Worm (Caenorhabditis elegans) whole organism, late embryonic: ENCODE measurements around the gene pyc-1.

Experiments
- C08G9.2 ChIP-seq: sonication (generic microtip); optimal IDR thresholded peaks from 2 replicates; lab custom pipeline; 2016; ENCODE audit warnings: mild to moderate bottlenecking, missing genetic modification characterization, moderate library complexity, missing compliant biosample characterization
- K09A11.1 ChIP-seq: sonication (generic microtip); optimal IDR thresholded peaks from 2 replicates; lab custom pipeline; 2017; ENCODE audit warnings: antibody characterized with exemption, mild to moderate bottlenecking, missing genetic modification characterization, missing compliant biosample characterization; ENCODE audit not compliant: insufficient read depth
- T23F11.4 ChIP-seq: fragments of 200-800 bp; sonication (Bioruptor generic); optimal IDR thresholded peaks from 2 replicates; lab custom pipeline; 2018; ENCODE audit warnings: mild to moderate bottlenecking, missing genetic modification characterization, missing compliant biosample characterization
- Y22D7AL.16 ChIP-seq: sonication (generic microtip); optimal IDR thresholded peaks from 2 replicates; lab custom pipeline; 2016; ENCODE audit warnings: missing genetic modification characterization, missing compliant biosample characterization
- ahr-1 ChIP-seq: sonication (generic microtip); optimal IDR thresholded peaks from 2 replicates; lab custom pipeline; 2016; ENCODE audit warnings: missing genetic modification characterization, missing compliant biosample characterization
- ama-1 ChIP-seq: fragments of 150-350 bp; optimal IDR thresholded peaks from 2 replicates; lab custom pipeline; 2014
- ceh-14 ChIP-seq: sonication (generic microtip); optimal IDR thresholded peaks from 2 replicates; lab custom pipeline; 2016; ENCODE audit warnings: missing genotype, missing genetic modification characterization, missing compliant biosample characterization
- ceh-19 ChIP-seq: fragments of 200-800 bp; sonication (Bioruptor generic); optimal IDR thresholded peaks from 2 replicates; lab custom pipeline; 2018; ENCODE audit warnings: mild to moderate bottlenecking, missing genetic modification characterization, missing compliant biosample characterization
- ceh-2 ChIP-seq: sonication (generic microtip); optimal IDR thresholded peaks from 2 replicates; lab custom pipeline; 2016; ENCODE audit warnings: missing genotype, missing genetic modification characterization, missing compliant biosample characterization
- ceh-31 ChIP-seq: sonication (generic microtip); optimal IDR thresholded peaks from 2 replicates; lab custom pipeline; 2016; ENCODE audit warnings: missing genetic modification characterization, missing compliant biosample characterization
- ceh-45 ChIP-seq: fragments of 200-800 bp; sonication (Bioruptor generic); IDR thresholded peaks from 2 replicates; pipeline ENCODE4 v1.3.6; 2022; ENCODE audit warnings: missing genetic modification reagents, missing genetic modification characterization, missing compliant biosample characterization
- ceh-48 ChIP-seq: sonication (generic microtip); optimal IDR thresholded peaks from 2 replicates; lab custom pipeline; 2016; ENCODE audit warnings: missing genetic modification characterization, inconsistent platforms, missing compliant biosample characterization
- dmd-4 ChIP-seq: sonication (generic microtip); optimal IDR thresholded peaks from 2 replicates; lab custom pipeline; 2016; ENCODE audit warnings: borderline replicate concordance, missing genetic modification characterization, missing compliant biosample characterization
- dve-1 ChIP-seq: sonication (generic microtip); optimal IDR thresholded peaks from 2 replicates; lab custom pipeline; 2017; ENCODE audit warnings: antibody characterized with exemption, mild to moderate bottlenecking, missing genetic modification characterization, missing compliant biosample characterization
- fkh-6 ChIP-seq: sonication (generic microtip); optimal IDR thresholded peaks from 2 replicates; lab custom pipeline; 2016; ENCODE audit warnings: missing genetic modification characterization, missing compliant biosample characterization
- hlh-15 ChIP-seq: sonication (generic microtip); optimal IDR thresholded peaks from 2 replicates; lab custom pipeline; 2016; ENCODE audit warnings: missing genetic modification characterization, missing compliant biosample characterization
- hlh-6 ChIP-seq: sonication (generic microtip); optimal IDR thresholded peaks from 2 replicates; lab custom pipeline; 2016; ENCODE audit warnings: missing genotype, missing genetic modification characterization, missing compliant biosample characterization
- lim-6 ChIP-seq: sonication (generic microtip); optimal IDR thresholded peaks from 2 replicates; lab custom pipeline; 2016; ENCODE audit warnings: missing genetic modification characterization, missing compliant biosample characterization
- nfya-1 ChIP-seq: sonication (generic microtip); optimal IDR thresholded peaks from 2 replicates; lab custom pipeline; 2017; ENCODE audit warnings: missing genetic modification characterization, mild to moderate bottlenecking, missing compliant biosample characterization, antibody characterized with exemption, moderate library complexity
- nhr-11 ChIP-seq: fragments of 150-350 bp; optimal IDR thresholded peaks from 2 replicates; lab custom pipeline; 2014; ENCODE audit warnings: missing biosample characterization, missing genetic modification characterization
- nhr-232 ChIP-seq: sonication (generic microtip); optimal IDR thresholded peaks from 2 replicates; lab custom pipeline; 2016; ENCODE audit warnings: missing genetic modification characterization, missing compliant biosample characterization
- pax-1 ChIP-seq: fragments of 150-350 bp; optimal IDR thresholded peaks from 2 replicates; lab custom pipeline; 2014; ENCODE audit warnings: missing biosample characterization, missing genetic modification characterization
- pha-2 ChIP-seq: sonication (generic microtip); optimal IDR thresholded peaks from 2 replicates; lab custom pipeline; 2017; ENCODE audit warnings: mild to moderate bottlenecking, missing genetic modification characterization, missing compliant biosample characterization
- pha-4 ChIP-seq: fragments of 150-350 bp; optimal IDR thresholded peaks from 2 replicates; lab custom pipeline; 2018; ENCODE audit warnings: missing biosample characterization, missing genetic modification reagents, missing genetic modification characterization
- pros-1 ChIP-seq: fragments of 150-350 bp; optimal IDR thresholded peaks from 2 replicates; lab custom pipeline; 2014; ENCODE audit warnings: missing biosample characterization, missing genetic modification reagents, missing genetic modification characterization
- ref-2 ChIP-seq: sonication (generic microtip); optimal IDR thresholded peaks from 2 replicates; lab custom pipeline; 2016; ENCODE audit warnings: missing genetic modification characterization, missing compliant biosample characterization
- sdc-2 ChIP-seq: sonication (generic microtip); optimal IDR thresholded peaks from 2 replicates; lab custom pipeline; 2016; ENCODE audit warnings: missing genotype, missing genetic modification characterization, missing compliant biosample characterization
- sox-2 ChIP-seq: fragments of 200-800 bp; sonication (Bioruptor generic); IDR thresholded peaks from 2 replicates; pipeline ENCODE4 v1.3.6; 2022; ENCODE audit warnings: missing genetic modification reagents, missing genetic modification characterization, missing compliant biosample characterization
- syd-9 ChIP-seq: sonication (generic microtip); optimal IDR thresholded peaks from 2 replicates; lab custom pipeline; 2016; ENCODE audit warnings: mild to moderate bottlenecking, missing genetic modification characterization, moderate library complexity, missing compliant biosample characterization
- tbx-2 ChIP-seq: sonication (generic microtip); optimal IDR thresholded peaks from 2 replicates; lab custom pipeline; 2016; ENCODE audit warnings: missing genetic modification characterization, missing compliant biosample characterization
- tbx-7 ChIP-seq: sonication (generic microtip); optimal IDR thresholded peaks from 2 replicates; lab custom pipeline; 2016; ENCODE audit warnings: missing genotype, missing genetic modification characterization, missing compliant biosample characterization
- ttx-3 ChIP-seq: sonication (generic microtip); optimal IDR thresholded peaks from 2 replicates; lab custom pipeline; 2016; ENCODE audit warnings: missing genetic modification reagents, missing genetic modification characterization, missing compliant biosample characterization
- unc-3 ChIP-seq, 2 experiments: fragments of 200-800 bp in 1 of 2; sonication (Bioruptor generic) in 1 of 2; sonication (generic microtip) in 1 of 2; conservative IDR thresholded peaks in 1 of 2; optimal IDR thresholded peaks in 1 of 2; 2 replicates each; pipeline versions ENCODE4 v1.3.6 to Lab custom; 2016 to 2022; ENCODE audit warnings: missing compliant biosample characterization in 2 of 2, missing genetic modification characterization in 2 of 2, missing genetic modification reagents in 1 of 2
- unc-55 ChIP-seq: sonication (generic microtip); optimal IDR thresholded peaks from 2 replicates; lab custom pipeline; 2017; ENCODE audit warnings: missing biosample characterization, missing genetic modification reagents, missing genetic modification characterization
- unc-86 ChIP-seq: sonication (generic microtip); optimal IDR thresholded peaks from 2 replicates; lab custom pipeline; 2016; ENCODE audit warnings: missing genetic modification characterization, missing compliant biosample characterization
- ztf-16 ChIP-seq: sonication (generic microtip); optimal IDR thresholded peaks from 2 replicates; lab custom pipeline; 2017; ENCODE audit warnings: missing genetic modification characterization, missing compliant biosample characterization

Gene pyc-1

ce11 chrV:11797272-11797855 lies 25.0 kb downstream of the pyc-1 start:
- TF ChIP-seq dmd-4 (tag; lab: Kevin White, UChicago) (no peak), hlh-15 (tag; lab: Kevin White, UChicago) (no peak), lim-6 (tag; lab: Kevin White, UChicago) (no peak), T23F11.4 (no peak), hlh-6 (tag; lab: Kevin White, UChicago) (no peak), syd-9 (tag; lab: Kevin White, UChicago) (no peak), nhr-232 (no peak)

ce11 chrV:11796343-11796742 lies 26.0 kb downstream of the pyc-1 start:
- TF ChIP-seq pax-1 (no peak), dmd-4 (tag; lab: Kevin White, UChicago) (no peak), ceh-14 (tag; lab: Kevin White, UChicago) (no peak), ceh-45 (GFP tag; lab: Robert Waterston, UW) (no peak)

ce11 chrV:11795352-11795751 lies 27.0 kb downstream of the pyc-1 start:
- TF ChIP-seq tbx-7 (tag; lab: Kevin White, UChicago) (no peak), nhr-11 (tag; lab: Kevin White, UChicago) (no peak), dve-1 (tag; lab: Kevin White, UChicago) (no peak), unc-55 (GFP tag; lab: Kevin White, UChicago) (no peak), T23F11.4 (no peak), K09A11.1 (tag; lab: Kevin White, UChicago) (no peak), nfya-1 (no peak), ttx-3 (no peak), ceh-48 (tag; lab: Kevin White, UChicago) (no peak), ref-2 (no peak), unc-86 (tag; lab: Kevin White, UChicago) (no peak), pha-2 (tag; lab: Kevin White, UChicago) (no peak), ceh-19 (no peak), ceh-2 (tag; lab: Kevin White, UChicago) (no peak), Y22D7AL.16 (no peak)

- no peak for TF ChIP-seq ztf-16
- no peak for TF ChIP-seq pha-4 (tag; lab: Kevin White, UChicago)
- TF ChIP-seq ceh-2 (tag; lab: Kevin White, UChicago) = no peak
- no peak for TF ChIP-seq C08G9.2 (tag; lab: Kevin White, UChicago)
- no peak for TF ChIP-seq sox-2 (GFP tag; lab: Robert Waterston, UW)
- TF ChIP-seq K09A11.1 (tag; lab: Kevin White, UChicago) = no peak
- TF ChIP-seq ceh-31 (tag; lab: Kevin White, UChicago) = no peak
- no peak for TF ChIP-seq nhr-232
- no peak for TF ChIP-seq ahr-1 (tag; lab: Kevin White, UChicago)
- TF ChIP-seq tbx-2 (tag; lab: Kevin White, UChicago) = no peak
- no peak for TF ChIP-seq ceh-19
- no peak for TF ChIP-seq pros-1
- no peak for TF ChIP-seq unc-3 (GFP tag; conservative IDR thresholded peaks at IDR 0.05; lab: Robert Waterston, UW)
- TF ChIP-seq unc-3 (tag; optimal IDR thresholded peaks at IDR 0.05; lab: Kevin White, UChicago) = no peak
- no peak for TF ChIP-seq ama-1 (lab: Kevin White, UChicago)
- no peak for TF ChIP-seq nfya-1
- no peak for TF ChIP-seq fkh-6 (tag; lab: Kevin White, UChicago)
- TF ChIP-seq sdc-2 (tag; lab: Kevin White, UChicago) = no peak
- TF ChIP-seq unc-86 (tag; lab: Kevin White, UChicago) = no peak
- no peak for TF ChIP-seq pax-1
Observed at ce11 chrV:11794172-11794571, 28.2 kb downstream of the pyc-1 start.
